Fruit fly (Drosophila melanogaster) whole organism, pupa: ENCODE data around the gene mRpS6.

Experiments
- CG10348 ChIP-seq: fragments of 200-800 bp; sonication (Bioruptor generic); IDR thresholded peaks from 2 replicates; pipeline ENCODE4 v1.3.6; 2022; ENCODE audit warnings: missing biosample characterization, missing genetic modification characterization
- CG12605 ChIP-seq: fragments of 200-800 bp; sonication (Bioruptor generic); IDR thresholded peaks from 2 replicates; pipeline ENCODE4 v1.3.6; 2022; ENCODE audit warnings: missing biosample characterization, missing genetic modification characterization
- CG13204 ChIP-seq: fragments of 200-800 bp; sonication (Bioruptor generic); optimal IDR thresholded peaks from 2 replicates; lab custom pipeline; 2018; ENCODE audit warnings: missing biosample characterization, mild to moderate bottlenecking, missing genetic modification characterization, moderate library complexity
- CG14655 ChIP-seq: fragments of 200-800 bp; sonication (Bioruptor generic); optimal IDR thresholded peaks from 3 replicates; lab custom pipeline; 2017; ENCODE audit warnings: mild to moderate bottlenecking, missing biosample characterization, missing genetic modification reagents, missing genetic modification characterization
- CG15710 ChIP-seq: fragments of 200-800 bp; sonication (Bioruptor generic); optimal IDR thresholded peaks from 2 replicates; lab custom pipeline; 2018; ENCODE audit warnings: missing biosample characterization, mild to moderate bottlenecking, missing genetic modification characterization, moderate library complexity
- CG17806 ChIP-seq: fragments of 200-800 bp; sonication (Bioruptor generic); optimal IDR thresholded peaks from 2 replicates; lab custom pipeline; 2018; ENCODE audit warnings: missing biosample characterization, mild to moderate bottlenecking, missing genetic modification characterization, moderate library complexity
- CG32121 ChIP-seq: fragments of 200-800 bp; sonication (Bioruptor generic); IDR thresholded peaks from 2 replicates; pipeline ENCODE4 v1.3.6; 2022; ENCODE audit warnings: missing biosample characterization, missing genetic modification characterization
- CG34367 ChIP-seq: fragments of 200-800 bp; sonication (Bioruptor generic); optimal IDR thresholded peaks from 2 replicates; lab custom pipeline; 2018; ENCODE audit warnings: missing biosample characterization, mild to moderate bottlenecking, missing genetic modification characterization
- CG4496 ChIP-seq: fragments of 200-800 bp; sonication (Bioruptor generic); IDR thresholded peaks from 3 replicates; pipeline ENCODE4 v1.3.6; 2022; ENCODE audit warnings: missing biosample characterization, missing genetic modification characterization
- CG8159 ChIP-seq: fragments of 200-800 bp; sonication (Bioruptor generic); optimal IDR thresholded peaks from 3 replicates; lab custom pipeline; 2018; ENCODE audit warnings: missing biosample characterization, mild to moderate bottlenecking, missing genetic modification characterization, moderate library complexity
- CG8301 ChIP-seq: fragments of 200-800 bp; sonication (Bioruptor generic); optimal IDR thresholded peaks from 2 replicates; lab custom pipeline; 2018; ENCODE audit warnings: missing biosample characterization, mild to moderate bottlenecking, missing genetic modification characterization
- CG9948 ChIP-seq: fragments of 200-800 bp; sonication (Bioruptor generic); optimal IDR thresholded peaks from 2 replicates; lab custom pipeline; 2018; ENCODE audit warnings: missing biosample characterization, mild to moderate bottlenecking, missing genetic modification characterization, moderate library complexity
- D1 ChIP-seq: fragments of 200-800 bp; sonication (Bioruptor generic); optimal IDR thresholded peaks from 2 replicates; lab custom pipeline; 2018; ENCODE audit warnings: missing biosample characterization, mild to moderate bottlenecking, missing genetic modification characterization, moderate library complexity
- EcR ChIP-seq: fragments of 200-800 bp; sonication (Bioruptor generic); optimal IDR thresholded peaks from 3 replicates; lab custom pipeline; 2019; ENCODE audit warnings: missing biosample characterization, missing genetic modification characterization, mild to moderate bottlenecking, moderate library complexity, missing genetic modification reagents
- Ets98B ChIP-seq: fragments of 200-800 bp; sonication (Bioruptor generic); IDR thresholded peaks from 2 replicates; pipeline ENCODE4 v1.3.6; 2022; ENCODE audit warnings: missing biosample characterization, missing genetic modification characterization
- Pif1A ChIP-seq: fragments of 200-800 bp; sonication (Bioruptor generic); optimal IDR thresholded peaks from 3 replicates; lab custom pipeline; 2016; ENCODE audit warnings: missing biosample characterization, missing genetic modification characterization
- Pif1B ChIP-seq: fragments of 200-800 bp; sonication (Bioruptor generic); optimal IDR thresholded peaks from 3 replicates; lab custom pipeline; 2016; ENCODE audit warnings: missing biosample characterization, missing genetic modification characterization
- Snoo ChIP-seq: fragments of 200-800 bp; sonication (Bioruptor generic); optimal IDR thresholded peaks from 3 replicates; lab custom pipeline; 2017; ENCODE audit warnings: missing biosample characterization, mild to moderate bottlenecking, missing genetic modification characterization, inconsistent platforms
- fd96Ca ChIP-seq: fragments of 200-800 bp; sonication (Bioruptor generic); IDR thresholded peaks from 3 replicates; pipeline ENCODE4 v1.3.6; 2022; ENCODE audit warnings: missing biosample characterization, missing genetic modification characterization
- gl ChIP-seq: fragments of 200-800 bp; sonication (Bioruptor generic); optimal IDR thresholded peaks from 2 replicates; lab custom pipeline; 2018; ENCODE audit warnings: missing biosample characterization, mild to moderate bottlenecking, missing genetic modification characterization
- rn ChIP-seq: fragments of 200-800 bp; sonication (Bioruptor generic); IDR thresholded peaks from 2 replicates; pipeline ENCODE4 v1.3.6; 2022; ENCODE audit warnings: missing biosample characterization, missing genetic modification characterization

mRpS6 gene

dm6 chr3L:4397137-4397536 lies 32.8 kb downstream of the mRpS6 start:
- TF ChIP-seq CG8301 (tag; lab: Kevin White, UChicago): peak; percentile 43
- TF ChIP-seq Pif1B (GFP tag; lab: Kevin White, UChicago): no peak
- no peak for TF ChIP-seq rn (GFP tag; lab: Robert Waterston, UW)
- TF ChIP-seq Snoo (tag; lab: Kevin White, UChicago): no peak
- no peak for TF ChIP-seq CG4496 (GFP tag; lab: Robert Waterston, UW)
- no peak for TF ChIP-seq CG9948 (tag; lab: Kevin White, UChicago)
- no peak for TF ChIP-seq CG8159 (tag; lab: Kevin White, UChicago)
- TF ChIP-seq D1 (tag; lab: Kevin White, UChicago): no peak
- TF ChIP-seq CG10348 (GFP tag; lab: Robert Waterston, UW): no peak
- TF ChIP-seq CG32121 (GFP tag; lab: Robert Waterston, UW): no peak
- peak; percentile 67 for TF ChIP-seq CG14655
- no peak for TF ChIP-seq Pif1A (GFP tag; lab: Kevin White, UChicago)
- no peak for TF ChIP-seq CG17806 (tag; lab: Kevin White, UChicago)
- no peak for TF ChIP-seq CG15710

dm6 chr3L:4397874-4398273 lies 33.5 kb downstream of the mRpS6 start:
- TF ChIP-seq gl (tag; lab: Kevin White, UChicago) (no peak), CG10348 (GFP tag; lab: Robert Waterston, UW) (no peak), CG8301 (tag; lab: Kevin White, UChicago) (peak; percentile 77), CG32121 (GFP tag; lab: Robert Waterston, UW) (no peak), Ets98B (peak; percentile 63), CG8159 (tag; lab: Kevin White, UChicago) (no peak), CG9948 (tag; lab: Kevin White, UChicago) (peak; percentile 22), CG15710 (no peak), rn (GFP tag; lab: Robert Waterston, UW) (0 out of 2 replicates have a peak, but pooled peaks have one; percentile 27), EcR (GFP tag; lab: Kevin White, UChicago) (no peak), CG4496 (GFP tag; lab: Robert Waterston, UW) (peak; percentile 60; the same call in 2 of the 3 replicates), D1 (tag; lab: Kevin White, UChicago) (no peak), Pif1A (GFP tag; lab: Kevin White, UChicago) (peak; percentile 36), CG13204 (GFP tag; lab: Kevin White, UChicago) (no peak), CG14655 (peak; percentile 80), Snoo (tag; lab: Kevin White, UChicago) (no peak), Pif1B (GFP tag; lab: Kevin White, UChicago) (peak; percentile 15), CG34367 (tag; lab: Kevin White, UChicago) (no peak), CG12605 (peak; percentile 36; the same call in 1 of the 2 replicates), fd96Ca (peak; percentile 60; the same call in 2 of the 3 replicates), CG17806 (tag; lab: Kevin White, UChicago) (peak; percentile 15)

DNA sequence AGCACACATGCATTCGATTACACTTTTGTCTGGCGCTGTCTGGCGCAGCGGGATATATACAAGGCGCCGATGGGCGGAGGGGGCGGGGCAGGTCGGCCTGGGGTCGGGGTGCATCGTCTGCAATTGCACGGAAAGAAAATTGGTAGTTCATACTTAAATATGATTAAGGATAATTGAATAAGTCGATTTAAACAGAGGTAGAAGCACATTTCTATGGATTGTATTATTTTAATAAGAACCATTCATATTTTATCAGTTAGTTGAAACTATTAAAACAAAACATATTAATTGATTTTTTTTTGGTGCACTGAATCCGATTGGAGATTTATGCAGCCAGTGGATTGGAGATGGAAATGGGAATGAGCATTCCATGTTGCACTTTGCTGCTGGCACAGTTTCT lies 35.6 kb downstream of the mRpS6 start:
- peak; percentile 6 for TF ChIP-seq CG8301 (tag; lab: Kevin White, UChicago)
- TF ChIP-seq CG12605: no peak
- no peak for TF ChIP-seq CG13204 (GFP tag; lab: Kevin White, UChicago)
- 0 out of 3 replicates have a peak, but pooled peaks have one; percentile 24 for TF ChIP-seq CG4496 (GFP tag; lab: Robert Waterston, UW)
- peak; percentile 2 for TF ChIP-seq Snoo (tag; lab: Kevin White, UChicago)
- TF ChIP-seq CG8159 (tag; lab: Kevin White, UChicago): peak; percentile 11
- TF ChIP-seq, all 21 proteins: peak for 4

DNA sequence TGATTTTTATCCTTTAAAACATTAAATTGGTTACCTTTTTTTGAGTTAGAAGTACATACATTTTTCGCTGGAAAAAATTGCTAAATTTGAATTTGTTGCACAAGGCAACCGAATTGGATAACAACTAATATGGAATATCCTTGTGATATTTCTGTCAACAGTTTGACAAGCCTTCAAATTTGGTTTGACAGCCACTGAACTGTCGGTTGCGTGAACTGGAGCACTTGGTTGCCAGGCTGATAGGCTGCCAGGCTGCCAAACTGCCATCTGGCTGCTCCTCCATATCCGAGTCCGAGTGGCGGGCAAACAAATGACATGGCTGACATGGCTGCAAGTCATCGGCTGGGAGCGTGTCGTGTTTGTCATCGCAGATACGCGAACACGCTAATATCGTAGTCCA lies 36.9 kb downstream of the mRpS6 start:
- no peak for TF ChIP-seq CG17806 (tag; lab: Kevin White, UChicago)
- TF ChIP-seq CG14655: no peak
- no peak for TF ChIP-seq CG10348 (GFP tag; lab: Robert Waterston, UW)
- TF ChIP-seq gl (tag; lab: Kevin White, UChicago): no peak
- TF ChIP-seq CG8159 (tag; lab: Kevin White, UChicago): no peak
- TF ChIP-seq CG9948 (tag; lab: Kevin White, UChicago): no peak

DNA sequence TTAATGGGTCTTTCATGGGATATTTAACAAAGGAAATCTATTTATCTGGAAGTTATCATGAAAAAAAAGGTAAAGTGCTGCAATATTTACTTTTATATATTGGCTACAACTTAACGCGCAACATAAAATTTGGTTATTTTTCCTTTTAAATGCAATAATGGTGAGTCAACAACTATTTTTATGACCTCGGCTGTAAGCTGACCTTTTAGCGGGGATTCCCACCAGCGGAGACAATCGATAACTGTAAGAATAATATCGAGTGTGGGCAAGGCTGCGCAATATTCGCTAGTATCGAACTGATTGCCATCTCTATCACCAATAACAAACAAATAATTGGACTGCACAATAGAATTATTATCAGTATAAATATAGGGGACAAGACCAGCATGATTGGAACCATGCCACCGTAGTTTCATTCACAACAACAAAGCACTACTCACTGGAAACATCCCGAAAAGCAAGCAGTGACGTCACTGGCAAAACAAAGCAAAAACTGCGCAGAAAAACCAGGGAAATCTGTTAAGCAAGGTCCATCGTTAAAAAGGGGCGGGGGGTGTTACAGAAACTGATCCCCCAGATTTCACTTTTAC lies 38.9 kb downstream of the mRpS6 start, which contains the start of gene Syx17:
Gene Syx17 (plus strand): TSS at position 308 of the 590 bp plus-strand sequence.
- TF ChIP-seq CG15710 (peak; percentile 43), CG12605 (peak; percentile 35; the same call in 1 of the 2 replicates), Snoo (tag; lab: Kevin White, UChicago) (peak; percentile 37), CG14655 (peak; percentile 55), CG13204 (GFP tag; lab: Kevin White, UChicago) (no peak), rn (GFP tag; lab: Robert Waterston, UW) (no peak), gl (tag; lab: Kevin White, UChicago) (no peak), Pif1B (GFP tag; lab: Kevin White, UChicago) (peak; percentile 47), CG8301 (tag; lab: Kevin White, UChicago) (peak; percentile 67), CG9948 (tag; lab: Kevin White, UChicago) (peak; percentile 51), CG32121 (GFP tag; lab: Robert Waterston, UW) (peak; percentile 61; the same call in 1 of the 2 replicates), Ets98B (peak; percentile 71), Pif1A (GFP tag; lab: Kevin White, UChicago) (peak; percentile 62), CG4496 (GFP tag; lab: Robert Waterston, UW) (peak; percentile 74), D1 (tag; lab: Kevin White, UChicago) (peak; percentile 28), CG34367 (tag; lab: Kevin White, UChicago) (peak; percentile 35), CG10348 (GFP tag; lab: Robert Waterston, UW) (no peak), CG17806 (tag; lab: Kevin White, UChicago) (peak; percentile 49), fd96Ca (peak; percentile 26; the same call in 1 of the 3 replicates), EcR (GFP tag; lab: Kevin White, UChicago) (peak; percentile 49), CG8159 (tag; lab: Kevin White, UChicago) (peak; percentile 46)
- TF ChIP-seq, all 21 proteins: peak for 17
